Worm (Caenorhabditis elegans): ENCODE data around the gene M176.9.
"Not testable (repeated sequence)": the region's sequence is repeated elsewhere in the genome, so short reads cannot be mapped to it uniquely, and the experiment has no call there.

M176.9 gene

DNA sequence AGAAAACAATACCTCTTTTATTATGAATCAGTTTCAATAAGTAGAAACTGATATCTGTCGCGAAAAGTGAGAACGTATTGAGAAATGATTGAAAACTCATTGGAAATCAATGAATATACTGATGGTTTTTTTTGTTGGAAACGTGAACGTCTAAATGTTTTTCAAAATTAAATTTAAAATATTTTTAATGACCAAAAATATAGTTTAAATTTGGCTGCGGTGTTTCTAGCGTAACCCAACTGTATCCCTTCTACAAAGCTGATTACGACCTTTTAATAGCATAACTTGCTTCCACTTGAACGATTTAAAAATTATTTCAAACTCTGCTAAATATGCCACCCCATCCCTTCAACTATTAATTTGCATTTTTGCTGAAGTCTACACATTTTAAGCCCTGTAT is at the start of gene M176.9:
TSS of gene M176.9 (minus strand) at position 101 of the 400 bp plus-strand sequence.
- TF ChIP-seq lsy-12 (tag; optimal IDR thresholded peaks at IDR 0.05) = no peak

ce11 chrII:9459462-9459861 is 48.1 kb upstream of the M176.9 start, which contains the start of gene R09D1.14:
R09D1.14 (minus strand) TSS chrII:9459562.
- not testable (repeated sequence) for TF ChIP-seq snpc-4, egl-5, nhr-11 (tag; optimal IDR thresholded peaks at IDR 0.05)

DNA sequence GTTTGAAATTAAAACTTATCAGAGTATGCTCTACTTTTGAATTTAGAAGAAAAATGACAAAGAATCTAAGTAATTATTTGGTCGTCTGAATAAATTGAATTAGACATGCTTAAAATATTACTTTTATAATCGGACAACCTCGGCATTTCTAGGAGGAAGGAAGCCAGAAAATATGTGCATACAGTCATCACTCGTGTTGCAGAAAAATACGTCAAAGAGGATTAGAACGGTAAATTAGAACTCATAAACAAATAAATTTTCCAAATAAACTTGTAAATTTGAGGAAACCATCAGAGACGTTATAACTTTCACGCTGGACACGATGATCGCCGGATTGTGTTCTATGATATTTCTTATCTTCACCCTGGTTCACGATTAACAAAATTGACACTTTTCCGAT is 42.9 kb upstream of the M176.9 start, which contains the start of gene chil-19:
TSS of gene chil-19 (minus strand) at position 101 of the 400 bp plus-strand sequence.
- TF ChIP-seq pha-4 (tag; optimal IDR thresholded peaks at IDR 0.05) = no peak
- TF ChIP-seq aly-2 (tag; optimal IDR thresholded peaks at IDR 0.05) = no peak
- no peak for TF ChIP-seq nhr-76 (tag; optimal IDR thresholded peaks at IDR 0.05)
- TF ChIP-seq mml-1 (tag; optimal IDR thresholded peaks at IDR 0.05) = no peak
- TF ChIP-seq zag-1 (tag; optimal IDR thresholded peaks at IDR 0.05) = no peak
- TF ChIP-seq nhr-67 (tag; optimal IDR thresholded peaks at IDR 0.05) = no peak
- TF ChIP-seq lin-39 (tag; optimal IDR thresholded peaks at IDR 0.05) = no peak
- TF ChIP-seq nhr-25 (tag; optimal IDR thresholded peaks at IDR 0.05) = no peak
- TF ChIP-seq fkh-10 (GFP tag; optimal IDR thresholded peaks at IDR 0.05) = no peak

- TF ChIP-seq elt-1, nhr-23, ZK546.5 (tag; optimal IDR thresholded peaks at IDR 0.05): not testable (repeated sequence)
Observed at ce11 chrII:9452172-9452571, 40.8 kb upstream of the M176.9 start, which contains the start of gene R09D1.12. R09D1.12 (minus strand) TSS chrII:9452272.

DNA sequence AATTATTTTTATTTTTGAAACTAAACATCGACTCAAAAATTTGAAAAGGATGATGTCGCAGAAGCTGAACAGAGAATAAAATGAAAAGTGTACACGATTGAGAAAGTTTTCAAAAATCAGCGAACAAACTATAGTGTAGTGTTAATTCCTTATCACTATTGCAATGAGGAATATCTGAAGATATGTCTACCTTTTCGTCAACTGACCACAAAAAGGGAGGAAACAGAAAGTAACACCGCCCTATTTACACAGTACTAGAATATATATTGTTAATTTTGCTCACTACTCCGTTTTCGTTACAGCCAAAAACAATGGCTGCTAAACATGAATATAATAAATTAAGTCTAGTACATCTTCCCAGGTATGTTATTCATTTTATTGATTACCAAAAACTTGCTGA is 36.6 kb upstream of the M176.9 start, which contains the start of gene chil-18:
TSS of gene chil-18 (plus strand) at position 301 of the 400 bp plus-strand sequence.
- TF ChIP-seq nhr-11 (tag; optimal IDR thresholded peaks at IDR 0.05) (no peak), elt-2 (tag; optimal IDR thresholded peaks at IDR 0.05) (no peak), nhr-12 (tag; optimal IDR thresholded peaks at IDR 0.05) (no peak), nhr-43 (tag; optimal IDR thresholded peaks at IDR 0.05; ENCODE audit: poor library complexity, severe bottlenecking) (no peak), nfya-1 (tag; optimal IDR thresholded peaks at IDR 0.05; ENCODE audit: insufficient read depth) (no peak), elt-1 (tag; optimal IDR thresholded peaks at IDR 0.05) (no peak)

ce11 chrII:9445368-9445767 is 34.0 kb upstream of the M176.9 start, which contains the start of gene R09D1.13:
R09D1.13 (minus strand) TSS chrII:9445468.
- no peak for TF ChIP-seq mml-1 (tag; optimal IDR thresholded peaks at IDR 0.05)
- TF ChIP-seq fos-1 (tag; optimal IDR thresholded peaks at IDR 0.05) = no peak
- TF ChIP-seq mdl-1 (tag; optimal IDR thresholded peaks at IDR 0.05) = no peak
- no peak for TF ChIP-seq egl-27 (tag; optimal IDR thresholded peaks at IDR 0.05)
- TF ChIP-seq nhr-28 (tag; optimal IDR thresholded peaks at IDR 0.05) = no peak
- TF ChIP-seq nhr-77 (tag; optimal IDR thresholded peaks at IDR 0.05) = no peak

ce11 chrII:9443522-9443921 is 32.1 kb upstream of the M176.9 start, which contains the start of gene chil-15:
chil-15 (minus strand) TSS chrII:9443622.
- no peak for TF ChIP-seq nhr-77 (tag; optimal IDR thresholded peaks at IDR 0.05)
- TF ChIP-seq ceh-28 (tag; optimal IDR thresholded peaks at IDR 0.05) = no peak
- no peak for TF ChIP-seq daf-12 (tag; optimal IDR thresholded peaks at IDR 0.05)
- TF ChIP-seq ZK546.5 (tag; optimal IDR thresholded peaks at IDR 0.05) = no peak
- TF ChIP-seq ceh-82 (tag; optimal IDR thresholded peaks at IDR 0.05) = no peak
- TF ChIP-seq nhr-11 (tag; optimal IDR thresholded peaks at IDR 0.05) = no peak
- no peak for TF ChIP-seq nfya-1 (tag; optimal IDR thresholded peaks at IDR 0.05; ENCODE audit: insufficient read depth)
- TF ChIP-seq eor-1 (tag; optimal IDR thresholded peaks at IDR 0.05) = no peak
- no peak for TF ChIP-seq pqm-1 (tag; optimal IDR thresholded peaks at IDR 0.05)
- TF ChIP-seq zag-1 (tag; optimal IDR thresholded peaks at IDR 0.05) = no peak
- no peak for TF ChIP-seq nhr-23 (tag; optimal IDR thresholded peaks at IDR 0.05)
- no peak for TF ChIP-seq lin-39 (tag; optimal IDR thresholded peaks at IDR 0.05)
- no peak for TF ChIP-seq pha-4 (tag; optimal IDR thresholded peaks at IDR 0.05)
